Worm (Caenorhabditis elegans): Measurements from ENCODE around the gene Y53C12A.3.

Y53C12A.3 gene

DNA sequence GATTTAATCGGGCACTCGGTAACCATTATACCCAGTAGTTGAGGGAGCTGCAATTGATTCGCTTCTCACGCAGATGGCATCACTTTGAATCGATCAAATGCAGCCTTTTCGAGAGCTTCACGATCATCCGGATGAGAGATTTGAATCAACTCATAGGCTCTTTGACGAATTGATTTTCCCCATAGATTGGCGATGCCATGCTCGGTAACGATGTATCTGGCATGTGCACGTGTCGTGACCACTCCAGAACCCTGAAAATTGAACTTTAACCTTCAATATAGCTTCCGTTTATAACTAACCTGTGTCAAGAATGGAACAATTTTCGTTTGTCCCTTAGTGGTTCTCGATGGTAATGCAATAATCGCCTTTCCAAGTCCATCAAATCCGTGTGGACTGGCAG, 21.9 kb downstream of the Y53C12A.3 start:
- TF ChIP-seq unc-62 (GFP tag; optimal IDR thresholded peaks at IDR 0.05), result no peak
- TF ChIP-seq ama-1 (optimal IDR thresholded peaks at IDR 0.05), result peak; percentile 50

DNA sequence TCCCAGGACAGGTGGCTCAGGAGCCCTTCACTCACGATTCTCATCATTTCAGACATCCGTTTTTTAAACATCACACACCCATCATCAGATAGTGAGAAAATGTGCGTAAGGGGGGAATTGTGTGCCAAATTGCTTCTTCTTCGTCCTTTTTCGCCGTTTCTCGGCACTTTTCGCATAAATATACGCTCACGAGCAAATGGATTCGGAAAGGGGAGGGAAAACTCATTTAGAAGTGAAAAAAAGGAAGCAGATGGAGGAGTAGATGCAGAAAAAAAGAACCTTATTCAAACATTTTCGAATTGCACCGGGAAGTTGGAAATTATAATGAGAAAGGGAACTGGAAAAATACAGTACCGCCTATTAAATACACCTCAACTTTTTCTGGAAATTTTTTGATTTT, 24.0 kb downstream of the Y53C12A.3 start:
- no peak for TF ChIP-seq nhr-237 (tag; optimal IDR thresholded peaks at IDR 0.05)
- peak; percentile 68 for TF ChIP-seq fkh-10 (GFP tag; optimal IDR thresholded peaks at IDR 0.05)

- no peak for TF ChIP-seq ztf-11 (tag; optimal IDR thresholded peaks at IDR 0.05)
- no peak for TF ChIP-seq nhr-11 (tag; optimal IDR thresholded peaks at IDR 0.05)
- TF ChIP-seq mml-1 (tag; optimal IDR thresholded peaks at IDR 0.05), result no peak
- no peak for TF ChIP-seq fkh-2 (tag; optimal IDR thresholded peaks at IDR 0.05)
Observed at ce11 chrII:9680493-9680892, 25.5 kb downstream of the Y53C12A.3 start, which contains the start of gene ZK1320.13. ZK1320.13 (plus strand) TSS chrII:9680793.

DNA sequence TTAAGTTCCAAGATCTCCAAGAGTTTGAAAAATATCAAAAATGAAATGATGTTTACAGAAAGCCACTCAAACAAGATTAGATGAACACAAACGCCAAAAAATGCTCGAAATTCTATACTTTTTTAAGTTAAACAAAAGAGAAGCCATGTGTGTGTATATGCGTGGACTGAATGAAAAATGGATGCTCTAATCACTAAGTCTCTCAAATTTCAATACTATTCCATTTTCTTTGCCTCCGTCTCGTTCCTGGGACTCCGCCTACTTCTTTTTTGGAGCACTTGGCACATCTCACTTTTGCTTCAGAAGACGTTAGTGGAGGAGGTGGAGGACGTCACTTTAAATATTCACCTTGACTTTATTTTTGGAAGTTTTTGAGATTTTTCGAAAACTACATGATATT, 26.2 kb downstream of the Y53C12A.3 start:
- no peak for TF ChIP-seq elt-2 (tag; optimal IDR thresholded peaks at IDR 0.05)
- TF ChIP-seq nhr-11 (tag; optimal IDR thresholded peaks at IDR 0.05), result no peak
- TF ChIP-seq elt-1 (tag; optimal IDR thresholded peaks at IDR 0.05), result no peak

DNA sequence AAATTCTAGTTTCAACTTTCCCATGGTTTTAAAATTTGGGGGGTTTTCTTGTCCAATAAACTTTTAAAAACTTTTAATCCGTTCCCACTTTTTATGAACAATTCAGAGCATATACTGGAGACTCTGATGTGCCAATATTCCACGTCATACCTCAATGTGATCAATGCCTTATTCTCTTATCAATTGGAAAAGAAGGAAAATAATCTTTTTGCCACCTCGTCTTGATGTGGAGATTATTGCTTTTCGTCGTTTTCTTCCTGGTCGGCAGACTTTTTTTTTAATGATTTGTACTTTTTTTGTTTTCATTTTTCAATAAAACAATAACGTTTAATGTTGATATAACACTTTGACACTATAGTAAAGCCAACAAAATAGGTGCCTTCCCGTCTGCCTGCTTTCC, 28.6 kb downstream of the Y53C12A.3 start:
- no peak for TF ChIP-seq mml-1 (tag; optimal IDR thresholded peaks at IDR 0.05)
- peak; percentile 50 for TF ChIP-seq pqm-1 (tag; optimal IDR thresholded peaks at IDR 0.05)
- peak; percentile 67 for TF ChIP-seq elt-2 (tag; optimal IDR thresholded peaks at IDR 0.05)
- no peak for TF ChIP-seq fkh-2 (tag; optimal IDR thresholded peaks at IDR 0.05)
- no peak for TF ChIP-seq nhr-76 (tag; optimal IDR thresholded peaks at IDR 0.05)

ce11 chrII:9674678-9675077, 31.4 kb downstream of the Y53C12A.3 start, which contains the start of gene arc-1:
arc-1 (plus strand) TSS chrII:9674978.
- TF ChIP-seq nhr-11 (tag; optimal IDR thresholded peaks at IDR 0.05) (no peak), zag-1 (tag; optimal IDR thresholded peaks at IDR 0.05) (no peak), nhr-76 (tag; optimal IDR thresholded peaks at IDR 0.05) (no peak)

DNA sequence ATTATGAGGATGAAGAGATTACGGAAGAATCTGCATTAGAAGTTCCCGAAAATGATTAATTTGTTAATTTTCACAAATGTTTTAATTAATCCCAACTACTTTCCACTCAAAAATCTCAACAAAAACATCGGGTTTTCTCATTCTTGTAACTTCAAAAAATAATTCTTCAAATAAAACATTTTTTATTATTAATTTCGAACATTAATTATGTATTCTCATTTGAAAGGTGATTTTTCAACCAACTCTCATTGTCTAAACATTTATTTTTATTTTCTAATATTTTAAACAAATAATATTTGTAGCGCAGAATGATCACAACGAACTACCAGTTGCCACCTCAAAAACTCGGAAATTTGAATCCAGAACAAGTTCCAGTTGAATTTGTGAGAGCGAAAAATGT, 34.7 kb downstream of the Y53C12A.3 start, which contains the start of gene ZK1320.7:
Gene ZK1320.7, plus strand, starts transcription at position 301 of the 400 bp plus-strand sequence.
- TF ChIP-seq aly-2 (tag; optimal IDR thresholded peaks at IDR 0.05) (no peak), ztf-4 (tag; optimal IDR thresholded peaks at IDR 0.05) (no peak), elt-3 (tag; optimal IDR thresholded peaks at IDR 0.05) (no peak), nhr-28 (tag; optimal IDR thresholded peaks at IDR 0.05) (no peak), lin-39 (tag; optimal IDR thresholded peaks at IDR 0.05) (no peak), nhr-12 (tag; optimal IDR thresholded peaks at IDR 0.05) (no peak)

ce11 chrII:9668959-9669358, 37.1 kb downstream of the Y53C12A.3 start, which contains the start of gene taf-8:
taf-8 (plus strand) TSS chrII:9669318.
- no peak for TF ChIP-seq tbx-2 (tag; optimal IDR thresholded peaks at IDR 0.05)
- TF ChIP-seq zag-1 (tag; optimal IDR thresholded peaks at IDR 0.05), result no peak
- TF ChIP-seq ama-1 (optimal IDR thresholded peaks at IDR 0.05), result no peak
- no peak for TF ChIP-seq fkh-10 (GFP tag; optimal IDR thresholded peaks at IDR 0.05)
- no peak for TF ChIP-seq nhr-237 (tag; optimal IDR thresholded peaks at IDR 0.05)
- no peak for TF ChIP-seq nfya-1 (tag; optimal IDR thresholded peaks at IDR 0.05; ENCODE audit: insufficient read depth)
- TF ChIP-seq pha-4 (tag; optimal IDR thresholded peaks at IDR 0.05), result peak; percentile 84
- no peak for TF ChIP-seq mml-1 (tag; optimal IDR thresholded peaks at IDR 0.05)
- peak; percentile 55 for TF ChIP-seq hmg-11 (tag; optimal IDR thresholded peaks at IDR 0.05)
- TF ChIP-seq lin-15B (tag; optimal IDR thresholded peaks at IDR 0.05), result peak; percentile 47
- no peak for TF ChIP-seq egl-27 (tag; optimal IDR thresholded peaks at IDR 0.05)
- TF ChIP-seq elt-1 (tag; optimal IDR thresholded peaks at IDR 0.05), result no peak
- TF ChIP-seq nhr-25 (tag; optimal IDR thresholded peaks at IDR 0.05), result peak; percentile 6
- peak; percentile 92 for TF ChIP-seq R02D3.7 (tag; optimal IDR thresholded peaks at IDR 0.05)
- TF ChIP-seq lin-39 (tag; optimal IDR thresholded peaks at IDR 0.05), result peak; percentile 7
- no peak for TF ChIP-seq elt-3 (tag; optimal IDR thresholded peaks at IDR 0.05)
- TF ChIP-seq ZK546.5 (tag; optimal IDR thresholded peaks at IDR 0.05), result no peak
- no peak for TF ChIP-seq ztf-4 (tag; optimal IDR thresholded peaks at IDR 0.05)
- TF ChIP-seq snpc-4 (tag; optimal IDR thresholded peaks at IDR 0.05), result no peak
- no peak for TF ChIP-seq fkh-2 (tag; optimal IDR thresholded peaks at IDR 0.05)
- TF ChIP-seq nhr-77 (tag; optimal IDR thresholded peaks at IDR 0.05), result no peak
- TF ChIP-seq aly-2 (tag; optimal IDR thresholded peaks at IDR 0.05), result no peak
- peak; percentile 12 for TF ChIP-seq elt-2 (tag; optimal IDR thresholded peaks at IDR 0.05)
- no peak for TF ChIP-seq ztf-11 (tag; optimal IDR thresholded peaks at IDR 0.05)
- peak; percentile 57 for TF ChIP-seq nhr-23 (tag; optimal IDR thresholded peaks at IDR 0.05)

All from whole organism, L3 larva.